Worm (Caenorhabditis elegans): ENCODE data around the gene mtrr-1.
A peak's percentile ranks its signal among the peaks of the same experiment; 100 is the strongest.

The mtrr-1 gene

DNA sequence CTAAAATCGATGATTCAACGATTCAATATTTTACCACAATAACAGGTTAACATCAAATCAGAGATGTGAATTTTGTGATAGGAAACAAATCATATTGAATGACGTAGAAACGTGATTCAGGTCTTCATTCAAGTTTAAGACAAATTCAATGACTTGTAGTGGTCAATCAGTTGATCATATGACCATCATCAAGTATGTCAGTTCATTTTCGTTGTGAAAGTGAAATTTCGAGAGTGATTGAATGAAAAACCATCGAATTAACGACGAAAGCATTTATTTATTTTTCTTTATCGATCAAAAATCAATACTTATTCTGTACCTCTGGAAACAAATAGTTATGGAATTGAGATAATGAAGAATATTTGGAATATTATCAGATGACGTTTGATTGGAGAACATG lies 34.2 kb upstream of the mtrr-1 start:
- TF ChIP-seq ets-7 (tag; optimal IDR thresholded peaks at IDR 0.05) (no peak), F13C5.2 (tag; optimal IDR thresholded peaks at IDR 0.05) (no peak), tbx-11 (GFP tag; IDR thresholded peaks at IDR 0.05) (no peak), ceh-13 (GFP tag; optimal IDR thresholded peaks at IDR 0.05) (no peak), ama-1 (optimal IDR thresholded peaks at IDR 0.05) (no peak), B0310.2 (tag; optimal IDR thresholded peaks at IDR 0.05) (no peak), pes-1 (GFP tag; IDR thresholded peaks at IDR 0.05) (no peak), aly-1 (tag; optimal IDR thresholded peaks at IDR 0.05) (no peak), hmbx-1 (tag; optimal IDR thresholded peaks at IDR 0.05) (no peak), tbx-37 (GFP tag; conservative IDR thresholded peaks at IDR 0.05) (no peak), hmg-4 (GFP tag; optimal IDR thresholded peaks at IDR 0.05) (no peak), ceh-36 (tag; optimal IDR thresholded peaks at IDR 0.05) (no peak), tra-4 (tag; optimal IDR thresholded peaks at IDR 0.05) (no peak), flt-1 (GFP tag; IDR thresholded peaks at IDR 0.05) (no peak)

DNA sequence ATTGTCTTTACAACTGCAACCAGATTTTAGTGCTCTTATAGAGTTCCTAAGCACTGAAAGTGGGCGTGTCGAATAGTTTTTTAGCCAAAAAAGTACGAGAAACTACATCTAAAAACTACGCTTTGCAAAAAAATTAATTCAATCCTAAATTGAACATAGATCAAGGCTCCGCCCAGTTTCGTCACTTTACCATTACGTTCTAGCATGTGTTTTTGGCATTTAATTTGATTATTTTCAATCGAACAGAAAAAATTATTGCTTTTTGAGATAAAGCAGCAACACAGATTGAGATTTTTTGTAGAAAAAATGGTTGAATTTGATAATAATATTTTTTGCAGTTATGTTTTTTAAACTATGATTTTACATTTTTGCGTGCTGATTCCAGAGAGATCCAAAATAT lies 31.6 kb upstream of the mtrr-1 start, which contains the start of gene nlp-82:
nlp-82 (minus strand) TSS at position 101 of the 400 bp plus-strand sequence.
- TF ChIP-seq tbx-37 (GFP tag; conservative IDR thresholded peaks at IDR 0.05) (no peak), aly-1 (tag; optimal IDR thresholded peaks at IDR 0.05) (no peak), tra-4 (tag; optimal IDR thresholded peaks at IDR 0.05) (no peak)

DNA sequence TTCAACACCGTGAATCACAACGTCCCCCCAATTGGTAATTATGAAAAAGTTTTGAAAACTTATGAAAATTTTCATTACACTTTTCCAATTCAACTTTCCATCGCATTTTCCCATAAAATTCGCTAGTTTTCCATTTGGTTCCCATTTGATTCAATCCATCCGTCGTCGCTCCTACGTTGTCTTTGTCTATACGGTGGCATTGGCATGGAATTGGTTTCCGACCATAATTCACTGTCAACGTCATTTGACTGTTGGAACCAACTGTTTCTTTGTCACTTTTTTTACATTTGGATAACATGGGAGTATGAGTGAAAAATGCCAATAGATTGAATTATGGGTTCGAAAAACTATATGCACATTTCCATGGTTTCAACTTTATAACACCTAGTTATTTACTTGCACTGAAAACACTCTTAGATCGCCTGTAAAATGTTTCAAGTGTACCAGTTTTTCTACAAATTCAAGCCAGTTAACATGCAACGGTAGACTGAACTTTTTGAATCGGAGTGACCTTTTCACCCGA lies 27.7 kb upstream of the mtrr-1 start:
- no peak for TF ChIP-seq ceh-13 (GFP tag; optimal IDR thresholded peaks at IDR 0.05)
- peak; percentile 80 for TF ChIP-seq ama-1 (optimal IDR thresholded peaks at IDR 0.05)
- no peak for TF ChIP-seq hmbx-1 (tag; optimal IDR thresholded peaks at IDR 0.05)
- no peak for TF ChIP-seq scrt-1 (GFP tag; IDR thresholded peaks at IDR 0.05)
- TF ChIP-seq hnd-1 (tag; optimal IDR thresholded peaks at IDR 0.05): no peak
- no peak for TF ChIP-seq tra-4 (tag; optimal IDR thresholded peaks at IDR 0.05)
- TF ChIP-seq flt-1 (GFP tag; IDR thresholded peaks at IDR 0.05): no peak
- no peak for TF ChIP-seq ets-7 (tag; optimal IDR thresholded peaks at IDR 0.05)
- TF ChIP-seq tbx-37 (GFP tag; conservative IDR thresholded peaks at IDR 0.05): no peak
- TF ChIP-seq ceh-36 (tag; optimal IDR thresholded peaks at IDR 0.05): no peak
- TF ChIP-seq B0310.2 (tag; optimal IDR thresholded peaks at IDR 0.05): peak; percentile 51
- no peak for TF ChIP-seq aly-1 (tag; optimal IDR thresholded peaks at IDR 0.05)
- peak; percentile 35 for TF ChIP-seq hmg-4 (GFP tag; optimal IDR thresholded peaks at IDR 0.05)

DNA sequence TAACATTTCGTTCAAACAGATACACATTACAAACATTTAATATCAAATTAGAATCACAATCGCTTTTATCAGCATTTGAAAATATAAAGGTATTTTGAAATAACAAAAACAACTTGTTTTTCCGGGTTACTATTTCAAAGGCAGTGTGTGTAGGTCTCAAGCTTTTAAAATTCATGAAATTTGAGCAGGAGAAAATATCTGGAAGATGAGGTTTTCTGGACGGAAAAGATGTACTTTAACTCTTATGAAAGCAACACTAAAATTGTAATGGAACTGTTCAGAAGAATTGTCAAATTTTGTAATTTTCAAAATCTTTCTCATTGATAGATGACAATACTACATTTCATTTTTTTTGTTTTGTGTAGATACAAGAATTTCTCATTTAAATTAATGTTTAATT lies 27.2 kb upstream of the mtrr-1 start:
- TF ChIP-seq ama-1 (optimal IDR thresholded peaks at IDR 0.05) (peak; percentile 1), hmbx-1 (tag; optimal IDR thresholded peaks at IDR 0.05) (no peak), tra-4 (tag; optimal IDR thresholded peaks at IDR 0.05) (no peak), hnd-1 (tag; optimal IDR thresholded peaks at IDR 0.05) (no peak)

DNA sequence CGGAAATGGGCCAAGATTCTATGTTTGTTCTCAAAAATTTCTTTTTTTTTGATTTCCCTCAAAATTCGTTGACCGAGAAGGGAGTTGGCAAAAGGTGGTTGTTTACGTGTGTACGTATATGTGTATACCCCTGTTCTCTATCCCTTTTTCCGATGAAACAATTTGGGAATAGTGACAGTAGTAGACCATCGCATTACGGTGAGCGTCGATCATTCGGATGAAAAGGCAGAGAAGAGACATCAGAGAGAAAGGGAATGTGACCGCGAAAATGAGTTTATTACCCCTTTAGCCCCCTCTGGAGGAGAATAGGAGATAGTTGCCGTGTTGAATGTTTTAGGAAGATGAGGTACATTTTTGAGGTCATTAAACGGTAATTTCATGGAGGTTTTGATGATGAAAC lies 25.7 kb upstream of the mtrr-1 start:
- TF ChIP-seq scrt-1 (GFP tag; IDR thresholded peaks at IDR 0.05): no peak
- TF ChIP-seq hmg-4 (GFP tag; optimal IDR thresholded peaks at IDR 0.05): peak; percentile 25

DNA sequence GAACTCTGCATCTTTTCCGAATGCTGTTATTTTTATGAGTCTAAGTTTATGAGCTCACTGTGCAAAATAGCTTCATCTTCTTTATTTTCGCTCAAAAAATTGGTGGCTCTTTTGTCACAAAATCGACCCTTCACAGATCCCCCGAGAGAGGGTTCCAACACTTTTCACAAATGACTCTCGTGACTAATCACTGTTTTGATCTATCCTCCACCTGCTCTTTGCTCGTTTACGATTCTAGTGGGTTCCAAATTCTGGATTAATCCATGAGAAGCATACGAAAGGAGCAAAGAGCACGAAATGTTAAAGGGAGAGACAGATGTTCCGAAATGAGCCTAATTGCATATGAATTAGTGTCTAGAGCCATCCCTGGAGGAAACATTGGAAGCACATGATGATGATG lies 24.4 kb upstream of the mtrr-1 start:
- no peak for TF ChIP-seq scrt-1 (GFP tag; IDR thresholded peaks at IDR 0.05)
- no peak for TF ChIP-seq hmg-4 (GFP tag; optimal IDR thresholded peaks at IDR 0.05)
- TF ChIP-seq ceh-13 (GFP tag; optimal IDR thresholded peaks at IDR 0.05): no peak
- no peak for TF ChIP-seq sea-1 (GFP tag; conservative IDR thresholded peaks at IDR 0.05)
- no peak for TF ChIP-seq ama-1 (optimal IDR thresholded peaks at IDR 0.05)
- no peak for TF ChIP-seq tbx-37 (GFP tag; conservative IDR thresholded peaks at IDR 0.05)
- no peak for TF ChIP-seq flt-1 (GFP tag; IDR thresholded peaks at IDR 0.05)
- TF ChIP-seq pes-1 (GFP tag; IDR thresholded peaks at IDR 0.05): no peak
- no peak for TF ChIP-seq hnd-1 (tag; optimal IDR thresholded peaks at IDR 0.05)
- no peak for TF ChIP-seq hmbx-1 (tag; optimal IDR thresholded peaks at IDR 0.05)
- TF ChIP-seq tra-4 (tag; optimal IDR thresholded peaks at IDR 0.05): no peak
- TF ChIP-seq F13C5.2 (tag; optimal IDR thresholded peaks at IDR 0.05): no peak
- no peak for TF ChIP-seq tbx-11 (GFP tag; IDR thresholded peaks at IDR 0.05)
- TF ChIP-seq ceh-36 (tag; optimal IDR thresholded peaks at IDR 0.05): no peak
- TF ChIP-seq ets-7 (tag; optimal IDR thresholded peaks at IDR 0.05): no peak

DNA sequence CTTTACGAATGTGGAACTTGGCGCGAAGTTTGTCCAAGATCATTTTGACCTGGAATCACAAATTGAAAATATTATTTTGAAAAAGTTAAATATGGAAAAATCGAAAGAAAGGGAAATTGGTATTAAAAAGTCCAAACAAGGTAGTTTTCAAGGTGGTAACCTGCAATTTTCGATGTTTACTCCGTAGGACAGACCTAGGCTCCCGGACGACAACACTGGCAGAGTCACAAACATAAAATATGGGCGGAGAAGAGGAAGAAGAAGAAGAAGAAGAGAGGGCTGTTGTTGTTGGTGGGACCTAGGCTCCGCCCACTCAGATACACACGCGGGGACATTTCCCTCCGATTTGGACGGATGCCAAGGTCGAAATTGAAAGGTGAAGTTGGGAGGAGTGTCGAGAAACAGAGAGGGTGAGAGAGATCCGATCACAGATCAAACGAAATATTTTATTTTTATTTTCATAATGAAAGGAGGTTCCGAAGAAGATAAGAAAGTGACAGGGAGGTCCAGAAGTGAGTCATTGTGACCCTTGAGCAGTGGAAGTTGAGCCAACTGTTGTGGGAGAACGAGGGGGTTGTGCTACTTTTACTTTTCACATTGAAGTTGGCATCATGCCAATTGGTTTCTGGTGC lies 23.7 kb upstream of the mtrr-1 start, which contains the start of gene aqp-2:
aqp-2 (minus strand) TSS at position 51 of the 632 bp plus-strand sequence.
- TF ChIP-seq ceh-36 (tag; optimal IDR thresholded peaks at IDR 0.05): no peak
- TF ChIP-seq hmg-4 (GFP tag; optimal IDR thresholded peaks at IDR 0.05): peak; percentile 48

DNA sequence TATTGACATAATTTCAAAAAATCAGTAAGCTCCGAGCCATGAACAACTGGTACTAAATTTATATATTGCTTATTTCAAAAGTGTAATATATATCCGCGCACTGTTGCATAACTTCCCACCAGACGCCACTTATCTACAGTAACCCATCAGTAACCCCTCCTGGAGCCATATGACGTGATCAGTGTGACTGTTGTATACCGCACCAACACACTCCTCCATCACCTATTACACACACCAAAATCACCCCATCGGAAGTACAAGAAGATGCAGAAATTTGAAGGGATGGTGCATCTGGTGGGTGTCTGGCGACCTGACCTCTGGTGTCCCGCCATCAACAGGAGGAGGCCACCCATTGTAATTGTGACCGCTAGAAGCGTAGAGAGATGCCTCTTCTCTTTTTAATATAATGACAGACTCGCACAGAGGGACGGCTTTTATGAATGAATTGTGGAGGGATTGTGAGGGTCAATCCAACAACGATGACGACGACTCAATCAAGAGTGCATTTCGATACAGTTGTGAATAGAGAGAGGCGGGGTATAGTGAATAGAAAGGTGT lies 22.9 kb upstream of the mtrr-1 start:
- TF ChIP-seq sea-1 (GFP tag; conservative IDR thresholded peaks at IDR 0.05): 0 out of 2 replicates have a peak, but pooled peaks have one; percentile 20
- TF ChIP-seq tbx-11 (GFP tag; IDR thresholded peaks at IDR 0.05): no peak
- no peak for TF ChIP-seq scrt-1 (GFP tag; IDR thresholded peaks at IDR 0.05)
- no peak for TF ChIP-seq ceh-36 (tag; optimal IDR thresholded peaks at IDR 0.05)
- no peak for TF ChIP-seq aly-1 (tag; optimal IDR thresholded peaks at IDR 0.05)
- TF ChIP-seq tra-4 (tag; optimal IDR thresholded peaks at IDR 0.05): no peak
- TF ChIP-seq hmbx-1 (tag; optimal IDR thresholded peaks at IDR 0.05): no peak
- TF ChIP-seq ama-1 (optimal IDR thresholded peaks at IDR 0.05): no peak
- TF ChIP-seq hnd-1 (tag; optimal IDR thresholded peaks at IDR 0.05): no peak
- TF ChIP-seq ets-7 (tag; optimal IDR thresholded peaks at IDR 0.05): peak; percentile 2
- TF ChIP-seq B0310.2 (tag; optimal IDR thresholded peaks at IDR 0.05): peak; percentile 14
- TF ChIP-seq flt-1 (GFP tag; IDR thresholded peaks at IDR 0.05): no peak
- peak; percentile 38 for TF ChIP-seq F13C5.2 (tag; optimal IDR thresholded peaks at IDR 0.05)
- TF ChIP-seq tbx-37 (GFP tag; conservative IDR thresholded peaks at IDR 0.05): no peak
- TF ChIP-seq hmg-4 (GFP tag; optimal IDR thresholded peaks at IDR 0.05): peak; percentile 85
- no peak for TF ChIP-seq pes-1 (GFP tag; IDR thresholded peaks at IDR 0.05)
- TF ChIP-seq ceh-13 (GFP tag; optimal IDR thresholded peaks at IDR 0.05): no peak

All from whole organism, early embryonic.